Fruit fly (Drosophila melanogaster) whole organism, embryonic: ENCODE measurements around the gene lark.

Experiments
- Blimp-1 ChIP-seq: fragments of 200-800 bp; sonication (Bioruptor generic); optimal IDR thresholded peaks from 3 replicates; lab custom pipeline; 2018; ENCODE audit warnings: missing biosample characterization, missing genetic modification characterization, mild to moderate bottlenecking, moderate library complexity, missing genetic modification reagents
- BtbVII ChIP-seq: fragments of 200-800 bp; sonication (Bioruptor generic); optimal IDR thresholded peaks from 3 replicates; lab custom pipeline; 2017; ENCODE audit warnings: missing biosample characterization, mild to moderate bottlenecking, missing genetic modification characterization
- CG10959 ChIP-seq: fragments of 200-800 bp; sonication (Bioruptor generic); IDR thresholded peaks from 2 replicates; pipeline ENCODE4 v1.3.6; 2022; ENCODE audit warnings: missing biosample characterization, missing genetic modification characterization
- CG11093 ChIP-seq: fragments of 200-800 bp; sonication (Bioruptor generic); IDR thresholded peaks from 3 replicates; pipeline ENCODE4 v1.3.6; 2022; ENCODE audit warnings: missing biosample characterization, missing genetic modification characterization
- CG11504 ChIP-seq: fragments of 200-800 bp; sonication (Bioruptor generic); optimal IDR thresholded peaks from 3 replicates; lab custom pipeline; 2019; ENCODE audit warnings: missing biosample characterization, mild to moderate bottlenecking, missing genetic modification characterization, moderate library complexity
- CG12769 ChIP-seq: fragments of 200-800 bp; sonication (Bioruptor generic); optimal IDR thresholded peaks from 2 replicates; lab custom pipeline; 2019; ENCODE audit warnings: missing biosample characterization, mild to moderate bottlenecking, missing genetic modification characterization, moderate library complexity
- CG12942 ChIP-seq: fragments of 200-800 bp; sonication (Bioruptor generic); optimal IDR thresholded peaks from 3 replicates; lab custom pipeline; 2016; ENCODE audit warnings: missing biosample characterization, missing genetic modification characterization
- CG13894 ChIP-seq: fragments of 200-800 bp; sonication (Bioruptor generic); optimal IDR thresholded peaks from 3 replicates; lab custom pipeline; 2018; ENCODE audit warnings: missing biosample characterization, mild to moderate bottlenecking, missing genetic modification characterization, moderate library complexity
- CG14014 ChIP-seq: fragments of 200-800 bp; sonication (Bioruptor generic); IDR thresholded peaks from 2 replicates; pipeline ENCODE4 v1.3.6; 2022; ENCODE audit warnings: missing biosample characterization, missing genetic modification characterization
- CG14710 ChIP-seq: fragments of 200-800 bp; sonication (Bioruptor generic); optimal IDR thresholded peaks from 3 replicates; lab custom pipeline; 2019; ENCODE audit warnings: missing biosample characterization, mild to moderate bottlenecking, missing genetic modification characterization, moderate library complexity
- CG16779 ChIP-seq: fragments of 200-800 bp; sonication (Bioruptor generic); IDR thresholded peaks from 2 replicates; pipeline ENCODE4 v1.3.6; 2022; ENCODE audit warnings: missing biosample characterization, missing genetic modification characterization
- CG17186 ChIP-seq: fragments of 200-800 bp; sonication (Bioruptor generic); optimal IDR thresholded peaks from 3 replicates; lab custom pipeline; 2017; ENCODE audit warnings: missing biosample characterization, missing genetic modification reagents, missing genetic modification characterization
- CG17829 ChIP-seq: fragments of 200-800 bp; optimal IDR thresholded peaks from 2 replicates; lab custom pipeline; 2019; ENCODE audit warnings: missing biosample characterization, mild to moderate bottlenecking, missing genetic modification characterization, moderate library complexity
- CG18599 ChIP-seq: fragments of 200-800 bp; sonication (Bioruptor generic); optimal IDR thresholded peaks from 3 replicates; lab custom pipeline; 2017; ENCODE audit warnings: missing biosample characterization, missing genetic modification characterization, mild to moderate bottlenecking, moderate library complexity, missing genetic modification reagents
- CG2116 ChIP-seq: fragments of 200-800 bp; sonication (Bioruptor generic); optimal IDR thresholded peaks from 3 replicates; lab custom pipeline; 2018; ENCODE audit warnings: missing biosample characterization, mild to moderate bottlenecking, missing genetic modification characterization
- CG2875 ChIP-seq: fragments of 200-800 bp; sonication (Bioruptor generic); optimal IDR thresholded peaks from 2 replicates; lab custom pipeline; 2017; ENCODE audit warnings: missing biosample characterization, mild to moderate bottlenecking, missing genetic modification characterization, missing genetic modification reagents
- CG31388 ChIP-seq: fragments of 200-800 bp; sonication (Bioruptor generic); optimal IDR thresholded peaks from 2 replicates; lab custom pipeline; 2016; ENCODE audit warnings: missing biosample characterization, missing genetic modification characterization
- CG4360 ChIP-seq: fragments of 200-800 bp; sonication (Bioruptor generic); IDR thresholded peaks from 2 replicates; pipeline ENCODE4 v1.3.6; 2022; ENCODE audit warnings: missing biosample characterization, missing genetic modification characterization
- CG4404 ChIP-seq: fragments of 200-800 bp; sonication (Bioruptor generic); IDR thresholded peaks from 2 replicates; pipeline ENCODE4 v1.3.6; 2022; ENCODE audit warnings: missing biosample characterization, missing genetic modification characterization
- CG6654 ChIP-seq: fragments of 200-800 bp; sonication (Bioruptor generic); optimal IDR thresholded peaks from 2 replicates; lab custom pipeline; 2017; ENCODE audit warnings: missing biosample characterization, mild to moderate bottlenecking, missing genetic modification characterization
- CG8359 ChIP-seq: fragments of 200-800 bp; sonication (Bioruptor generic); optimal IDR thresholded peaks from 2 replicates; lab custom pipeline; 2017; ENCODE audit warnings: missing biosample characterization, mild to moderate bottlenecking, missing genetic modification characterization, borderline replicate concordance
- Camta ChIP-seq: fragments of 200-800 bp; sonication (Bioruptor generic); optimal IDR thresholded peaks from 2 replicates; lab custom pipeline; 2016; ENCODE audit warnings: missing biosample characterization, missing genetic modification characterization
- Deaf1 ChIP-seq: fragments of 200-800 bp; optimal IDR thresholded peaks from 3 replicates; lab custom pipeline; 2019; ENCODE audit warnings: missing biosample characterization, mild to moderate bottlenecking, missing genetic modification characterization, moderate library complexity
- Dek ChIP-seq: fragments of 200-800 bp; sonication (Bioruptor generic); optimal IDR thresholded peaks from 3 replicates; lab custom pipeline; 2019; ENCODE audit warnings: missing biosample characterization, mild to moderate bottlenecking, missing genetic modification characterization, moderate library complexity
- Hr3 ChIP-seq: fragments of 200-800 bp; sonication (Bioruptor generic); optimal IDR thresholded peaks from 3 replicates; lab custom pipeline; 2016; ENCODE audit warnings: missing biosample characterization, missing genetic modification characterization
- Hr51 ChIP-seq, 2 experiments: fragments of 200-800 bp; sonication (Bioruptor generic); optimal IDR thresholded peaks; 2 replicates in 1 of 2; 3 replicates in 1 of 2; lab custom pipeline; 2016 to 2018; ENCODE audit warnings: missing biosample characterization in 2 of 2, missing genetic modification characterization in 2 of 2, mild to moderate bottlenecking in 1 of 2, moderate library complexity in 1 of 2
- NC2α ChIP-seq: fragments of 200-800 bp; sonication (Bioruptor generic); optimal IDR thresholded peaks from 2 replicates; lab custom pipeline; 2016; ENCODE audit warnings: missing biosample characterization, missing genetic modification characterization
- Oaz ChIP-seq: fragments of 200-800 bp; sonication (Bioruptor generic); IDR thresholded peaks from 2 replicates; pipeline ENCODE4 v1.3.6; 2022; ENCODE audit warnings: missing biosample characterization, missing genetic modification characterization
- Ptx1 ChIP-seq: fragments of 200-800 bp; sonication (Bioruptor generic); IDR thresholded peaks from 2 replicates; pipeline ENCODE4 v1.3.6; 2022; ENCODE audit warnings: missing biosample characterization, missing genetic modification characterization
- Rx ChIP-seq: fragments of 200-800 bp; sonication (Bioruptor generic); IDR thresholded peaks from 2 replicates; pipeline ENCODE4 v1.3.6; 2022; ENCODE audit warnings: missing biosample characterization, missing genetic modification characterization
- Ssrp ChIP-seq: fragments of 200-800 bp; sonication (Bioruptor generic); optimal IDR thresholded peaks from 2 replicates; lab custom pipeline; 2018; ENCODE audit warnings: missing biosample characterization, mild to moderate bottlenecking, missing genetic modification characterization, moderate library complexity
- ac ChIP-seq: fragments of 200-800 bp; sonication (Bioruptor generic); optimal IDR thresholded peaks from 3 replicates; lab custom pipeline; 2017; ENCODE audit warnings: missing biosample characterization, mild to moderate bottlenecking, missing genetic modification characterization
- al ChIP-seq: fragments of 200-800 bp; sonication (Bioruptor generic); IDR thresholded peaks from 2 replicates; pipeline ENCODE4 v1.3.6; 2022; ENCODE audit warnings: missing biosample characterization, missing genetic modification characterization
- bsh ChIP-seq, 2 experiments: fragments of 200-800 bp; sonication (Bioruptor generic); optimal IDR thresholded peaks; 2 replicates each; lab custom pipeline; 2017 to 2018; ENCODE audit warnings: mild to moderate bottlenecking in 2 of 2, missing biosample characterization in 2 of 2, missing genetic modification characterization in 2 of 2, moderate library complexity in 1 of 2
- cad ChIP-seq: fragments of >200 bp; optimal IDR thresholded peaks from 2 replicates; lab custom pipeline; 2017; ENCODE audit warnings: missing biosample characterization, missing genetic modification characterization
- chm ChIP-seq: fragments of 200-800 bp; sonication (Bioruptor generic); IDR thresholded peaks from 2 replicates; pipeline ENCODE4 v1.3.6; 2022; ENCODE audit warnings: missing biosample characterization, missing genetic modification characterization
- exex ChIP-seq: fragments of 200-800 bp; sonication (Bioruptor generic); optimal IDR thresholded peaks from 4 replicates; lab custom pipeline; 2018; ENCODE audit warnings: missing biosample characterization, mild to moderate bottlenecking, missing genetic modification characterization, moderate library complexity
- gem ChIP-seq: fragments of 200-800 bp; sonication (Bioruptor generic); optimal IDR thresholded peaks from 2 replicates; lab custom pipeline; 2019; ENCODE audit warnings: missing biosample characterization, mild to moderate bottlenecking, missing genetic modification characterization, moderate library complexity
- hb ChIP-seq: fragments of 200-800 bp; sonication (Bioruptor generic); IDR thresholded peaks from 3 replicates; pipeline ENCODE4 v1.3.6; 2022; ENCODE audit warnings: missing biosample characterization, missing genetic modification characterization; ENCODE audit not compliant: partially characterized antibody
- hbn ChIP-seq: fragments of 200-800 bp; sonication (Bioruptor generic); IDR thresholded peaks from 2 replicates; pipeline ENCODE4 v1.3.6; 2022; ENCODE audit warnings: missing biosample characterization, missing genetic modification characterization; ENCODE audit not compliant: partially characterized antibody
- mirr ChIP-seq: fragments of 200-800 bp; sonication (Bioruptor generic); optimal IDR thresholded peaks from 3 replicates; lab custom pipeline; 2018; ENCODE audit warnings: missing biosample characterization, mild to moderate bottlenecking, missing genetic modification characterization
- pan ChIP-seq, 4 experiments: fragments of >200 bp in 3 of 4; fragments of 200-800 bp in 1 of 4; sonication (Bioruptor generic) in 1 of 4; optimal IDR thresholded peaks in 3 of 4; IDR thresholded peaks in 1 of 4; 2 replicates each; pipeline versions ENCODE4 v1.3.6 to Lab custom; 2017 to 2022; ENCODE audit warnings: missing biosample characterization in 2 of 4, missing genetic modification characterization in 2 of 4, mixed read lengths in 1 of 4
- pros ChIP-seq: fragments of 200-800 bp; sonication (Bioruptor generic); optimal IDR thresholded peaks from 3 replicates; lab custom pipeline; 2019; ENCODE audit warnings: missing biosample characterization, mild to moderate bottlenecking, missing genetic modification characterization, moderate library complexity
- pum ChIP-seq: fragments of 200-800 bp; sonication (Bioruptor generic); optimal IDR thresholded peaks from 2 replicates; lab custom pipeline; 2016; ENCODE audit warnings: missing biosample characterization, missing genetic modification characterization
- row ChIP-seq: fragments of 200-800 bp; sonication (Bioruptor generic); IDR thresholded peaks from 3 replicates; pipeline ENCODE4 v1.3.6; 2022; ENCODE audit warnings: missing biosample characterization, missing genetic modification characterization
- slp2 ChIP-seq: fragments of 200-800 bp; sonication (Bioruptor generic); optimal IDR thresholded peaks from 2 replicates; lab custom pipeline; 2016; ENCODE audit warnings: missing biosample characterization, missing genetic modification characterization
- sob ChIP-seq: fragments of 200-800 bp; sonication (Bioruptor generic); IDR thresholded peaks from 2 replicates; pipeline ENCODE4 v1.3.6; 2022; ENCODE audit warnings: missing biosample characterization, missing genetic modification characterization
- tll ChIP-seq, 2 experiments: fragments of 200-800 bp in 1 of 2; fragments of >200 bp in 1 of 2; sonication (Bioruptor generic) in 1 of 2; optimal IDR thresholded peaks; 2 replicates each; lab custom pipeline; 2017 to 2019; ENCODE audit warnings: missing biosample characterization in 2 of 2, missing genetic modification characterization in 2 of 2, mild to moderate bottlenecking in 1 of 2, moderate library complexity in 1 of 2

Gene lark

DNA sequence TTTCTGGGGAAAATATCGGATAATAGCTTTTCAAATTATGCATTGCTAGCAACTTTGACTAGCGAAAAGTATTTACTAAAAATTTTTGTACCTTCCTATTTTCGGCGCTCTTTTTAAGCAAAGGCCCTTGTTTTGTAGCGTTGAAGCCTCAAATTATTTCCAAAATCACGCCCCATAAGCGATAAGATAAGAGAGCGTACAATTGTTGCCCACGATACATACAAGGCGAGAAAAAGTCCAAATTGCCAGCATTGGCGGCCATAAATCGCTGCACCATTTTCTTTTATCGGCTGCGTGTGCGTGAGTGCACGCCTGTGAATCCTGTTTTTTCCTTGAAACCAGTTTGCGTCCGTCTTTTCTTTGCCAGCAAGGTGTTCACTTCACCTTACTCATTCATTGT lies 32.2 kb downstream of the lark start (continued):
- TF ChIP-seq hb (GFP tag; lab: Robert Waterston, UW) (peak; percentile 29; the same call in 1 of the 3 replicates), row (GFP tag; lab: Robert Waterston, UW) (peak; percentile 42; the same call in 2 of the 3 replicates), cad (peak; percentile 80), ac (peak; percentile 28), CG12769 (tag; lab: Kevin White, UChicago) (no peak), CG14014 (no peak), chm (GFP tag; lab: Robert Waterston, UW) (0 out of 2 replicates have a peak, but pooled peaks have one; percentile 26), CG17186 (GFP tag; lab: Kevin White, UChicago) (no peak), Deaf1 (tag; lab: Kevin White, UChicago) (no peak)

DNA sequence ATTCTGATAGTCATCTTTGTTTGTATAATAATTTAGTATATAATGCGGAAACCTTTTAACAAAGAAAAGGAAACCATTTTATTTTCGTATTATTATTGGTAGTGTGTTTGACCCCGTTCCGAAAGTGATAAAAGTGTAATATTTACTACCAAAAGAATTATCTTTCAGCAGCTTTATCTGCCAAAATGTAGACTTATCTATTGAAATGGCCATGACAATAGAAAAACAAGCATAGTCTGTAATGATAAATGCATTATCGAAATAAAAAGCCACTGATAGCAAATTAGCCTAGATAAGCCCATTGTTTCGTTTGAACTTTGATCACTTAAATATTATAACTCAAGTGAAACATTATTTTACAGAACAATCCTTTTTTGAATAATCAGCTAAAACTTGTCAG lies 37.1 kb downstream of the lark start:
- TF ChIP-seq CG4404 (GFP tag; lab: Robert Waterston, UW) (no peak), Blimp-1 (no peak), CG31388 (no peak), Camta (GFP tag; lab: Kevin White, UChicago) (no peak), CG13894 (tag; lab: Kevin White, UChicago) (no peak), CG17829 (no peak), tll (GFP tag; optimal IDR thresholded peaks at IDR 0.05; lab: Kevin White, UChicago) (no peak), Oaz (GFP tag; lab: Robert Waterston, UW) (no peak), exex (tag; lab: Kevin White, UChicago) (peak; percentile 60), gem (tag; lab: Kevin White, UChicago) (no peak), CG10959 (no peak), pum (no peak), sob (GFP tag; lab: Robert Waterston, UW) (no peak), CG2116 (no peak), slp2 (GFP tag; lab: Kevin White, UChicago) (no peak), mirr (GFP tag; lab: Kevin White, UChicago) (peak; percentile 67), bsh (GFP tag; optimal IDR thresholded peaks at IDR 0.05; lab: Kevin White, UChicago) (no peak), hbn (GFP tag; lab: Robert Waterston, UW) (no peak)
- TF ChIP-seq, all 482 proteins: peak for 2

DNA sequence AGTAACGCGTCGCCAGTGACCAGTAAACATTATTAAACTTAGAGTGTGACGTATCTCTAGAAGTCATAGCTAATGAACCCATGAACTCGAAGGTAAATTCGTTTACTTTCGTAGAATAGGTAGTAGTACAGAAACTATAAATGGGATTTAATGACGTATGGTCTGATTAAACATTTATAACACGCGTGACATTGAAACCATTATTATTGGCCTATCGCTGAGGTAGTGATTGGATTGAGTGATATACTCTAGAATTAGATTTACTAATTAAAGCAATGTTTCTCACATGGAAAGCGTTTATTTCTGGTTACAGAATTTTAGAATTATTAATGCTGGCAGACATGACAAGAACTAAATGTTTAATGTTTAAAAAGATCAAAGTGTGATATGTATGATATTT lies 37.8 kb downstream of the lark start:
- no peak for TF ChIP-seq pan (optimal IDR thresholded peaks at IDR 0.05; lab: Kevin White, UChicago)
- no peak for TF ChIP-seq pan (GFP tag; optimal IDR thresholded peaks at IDR 0.05 in 1 of 2, IDR thresholded peaks at IDR 0.05 in 1 of 2)
- no peak for TF ChIP-seq Ssrp (tag; lab: Kevin White, UChicago)
- TF ChIP-seq Hr51 (GFP tag; optimal IDR thresholded peaks at IDR 0.05; lab: Kevin White, UChicago), result no peak
- TF ChIP-seq CG4360, result no peak
- TF ChIP-seq Rx (GFP tag; lab: Robert Waterston, UW), result no peak
- no peak for TF ChIP-seq Ptx1
- TF ChIP-seq CG13894 (tag; lab: Kevin White, UChicago), result no peak
- TF ChIP-seq CG12942 (GFP tag; lab: Kevin White, UChicago), result no peak
- TF ChIP-seq exex (tag; lab: Kevin White, UChicago), result peak; percentile 83
- TF ChIP-seq BtbVII, result peak; percentile 44
- no peak for TF ChIP-seq al (GFP tag; lab: Robert Waterston, UW)
- no peak for TF ChIP-seq Dek (tag; lab: Kevin White, UChicago)
- TF ChIP-seq pros (GFP tag; lab: Kevin White, UChicago), result no peak
- no peak for TF ChIP-seq CG2875 (GFP tag; lab: Kevin White, UChicago)
- TF ChIP-seq CG6654 (GFP tag; lab: Kevin White, UChicago), result no peak
- TF ChIP-seq CG11093 (GFP tag; lab: Robert Waterston, UW), result no peak
- TF ChIP-seq mirr (GFP tag; lab: Kevin White, UChicago), result peak; percentile 71
- TF ChIP-seq CG11504, result no peak
- no peak for TF ChIP-seq CG18599 (GFP tag; lab: Kevin White, UChicago)
- TF ChIP-seq CG16779 (GFP tag; lab: Robert Waterston, UW), result no peak
- no peak for TF ChIP-seq CG14710
- no peak for TF ChIP-seq NC2α (GFP tag; lab: Kevin White, UChicago)
- TF ChIP-seq CG8359 (GFP tag; lab: Kevin White, UChicago), result no peak
- TF ChIP-seq Hr3, result no peak
